Worm (Caenorhabditis elegans) whole organism, L4 larva: ENCODE results near the gene tbx-33.

Experiments
- aly-2 ChIP-seq: sonication (generic microtip); optimal IDR thresholded peaks from 2 replicates; lab custom pipeline; 2018; ENCODE audit warnings: missing biosample characterization, missing genetic modification characterization
- ceh-28 ChIP-seq: fragments of 150-350 bp; optimal IDR thresholded peaks from 2 replicates; lab custom pipeline; 2014; ENCODE audit warnings: missing biosample characterization, missing genetic modification reagents, missing genetic modification characterization
- daf-8 ChIP-seq: fragments of 200-800 bp; sonication (Bioruptor generic); IDR thresholded peaks from 2 replicates; pipeline ENCODE4 v1.3.6; 2022; ENCODE audit warnings: missing genetic modification characterization, missing compliant biosample characterization
- egl-27 ChIP-seq: sonication (generic microtip); optimal IDR thresholded peaks from 3 replicates; lab custom pipeline; 2017; ENCODE audit warnings: missing biosample characterization, missing genetic modification reagents, missing genetic modification characterization
- gei-8 ChIP-seq: fragments of 200-800 bp; sonication (Bioruptor generic); optimal IDR thresholded peaks from 2 replicates; lab custom pipeline; 2018; ENCODE audit warnings: mild to moderate bottlenecking, missing genetic modification characterization, missing compliant biosample characterization
- madf-5 ChIP-seq, 2 experiments: fragments of 200-800 bp; sonication (Bioruptor generic); IDR thresholded peaks; 2 replicates each; pipeline ENCODE4 v1.3.6; 2022; ENCODE audit warnings: missing compliant biosample characterization in 2 of 2, missing genetic modification characterization in 2 of 2
- mes-2 ChIP-seq: sonication (generic microtip); optimal IDR thresholded peaks from 2 replicates; lab custom pipeline; 2016; ENCODE audit warnings: missing genotype, mild to moderate bottlenecking, missing genetic modification characterization, missing compliant biosample characterization; ENCODE audit not compliant: poor library complexity, severe bottlenecking
- nhr-76 ChIP-seq: fragments of 150-350 bp; optimal IDR thresholded peaks from 2 replicates; lab custom pipeline; 2014; ENCODE audit warnings: missing biosample characterization, missing genetic modification characterization
- snpc-4 ChIP-seq: fragments of 150-350 bp; optimal IDR thresholded peaks from 2 replicates; lab custom pipeline; 2014; ENCODE audit warnings: missing biosample characterization, missing genetic modification characterization
- spr-3 ChIP-seq: fragments of 200-800 bp; sonication (Bioruptor generic); optimal IDR thresholded peaks from 2 replicates; lab custom pipeline; 2018; ENCODE audit warnings: mild to moderate bottlenecking, missing genetic modification characterization, missing compliant biosample characterization
- ztf-11 ChIP-seq: fragments of 150-350 bp; optimal IDR thresholded peaks from 2 replicates; lab custom pipeline; 2014; ENCODE audit warnings: missing biosample characterization, missing genetic modification characterization

DNA sequence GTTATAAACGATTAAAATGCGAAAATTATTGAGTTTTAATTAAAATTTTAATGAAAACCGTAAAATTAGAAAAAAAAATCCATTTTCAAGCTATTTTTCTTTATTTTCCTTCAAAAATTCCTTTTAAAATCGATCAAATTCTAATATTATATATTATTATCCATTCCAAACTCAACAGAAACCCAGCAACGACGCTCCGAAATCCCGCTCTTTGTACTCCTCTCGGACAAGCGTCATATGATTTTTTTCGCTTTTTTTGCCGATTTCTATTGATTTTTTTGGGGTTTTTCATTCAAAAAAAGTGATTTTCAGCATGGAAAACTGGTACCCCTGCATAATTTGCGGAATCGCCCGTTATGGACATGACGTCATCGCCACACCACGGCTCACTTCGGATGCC, 20.2 kb downstream of the tbx-33 start, which contains the start of gene ceh-91:
- TF ChIP-seq ztf-11 (no peak), spr-3 (no peak), ceh-28 (tag; lab: Kevin White, UChicago) (no peak), nhr-76 (tag; lab: Kevin White, UChicago) (no peak), gei-8 (no peak), egl-27 (tag; lab: Kevin White, UChicago) (no peak), daf-8 (no peak), madf-5 (GFP tag; IDR thresholded peaks at IDR 0.05; lab: Robert Waterston, UW) (no peak), snpc-4 (tag; lab: Kevin White, UChicago) (no peak), mes-2 (tag; lab: Kevin White, UChicago) (no peak), aly-2 (tag; lab: Kevin White, UChicago) (no peak)
